Worm (Caenorhabditis elegans): ENCODE data around the gene C16A3.2.

- no peak for TF ChIP-seq him-1 (tag; optimal IDR thresholded peaks at IDR 0.05)
- TF ChIP-seq W03F9.2 (tag; optimal IDR thresholded peaks at IDR 0.05) = peak; percentile 69
- TF ChIP-seq dao-5 (tag; optimal IDR thresholded peaks at IDR 0.05) = no peak
These were observed 14.7 kb upstream of the C16A3.2 start, which contains the start of the genes rps-13 and nfx-1 for ce11 chrIII:6374947-6375415.
